Worm (Caenorhabditis elegans): ENCODE data around the gene srx-36.

DNA sequence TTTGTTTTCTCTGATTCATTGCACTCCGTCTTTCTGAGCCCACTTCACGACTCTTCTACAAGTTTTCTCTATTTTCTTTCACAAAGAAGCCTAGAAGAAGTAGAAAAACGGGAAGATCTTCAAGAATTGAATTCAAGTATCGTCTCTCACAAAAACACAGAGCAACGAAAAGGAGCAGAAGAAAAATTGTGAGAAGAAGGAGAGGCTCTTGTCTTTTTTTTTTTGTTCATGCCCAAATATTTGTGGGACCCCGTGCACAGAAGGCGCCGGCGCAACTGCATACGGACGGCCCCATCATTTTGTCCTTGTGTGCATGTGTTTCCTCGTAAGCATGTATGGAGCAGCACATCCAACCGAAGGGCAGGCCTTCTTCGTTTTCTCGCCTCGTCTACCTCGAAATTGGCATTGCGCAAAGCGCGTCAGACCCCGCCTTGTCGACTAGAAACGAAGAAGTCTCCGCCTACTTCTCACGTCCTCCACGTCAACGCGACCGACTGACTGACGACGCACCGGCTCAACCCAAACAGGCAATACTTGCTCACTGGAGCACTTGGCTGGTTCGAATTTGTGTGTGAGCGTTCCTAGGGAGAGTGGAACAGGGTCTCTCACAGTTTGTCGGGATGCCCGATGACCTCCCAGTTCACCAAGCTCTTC, 24.2 kb downstream of the srx-36 start:
- TF ChIP-seq ceh-31 (tag; optimal IDR thresholded peaks at IDR 0.05) (no peak), ama-1 (optimal IDR thresholded peaks at IDR 0.05) (no peak), nhr-11 (tag; optimal IDR thresholded peaks at IDR 0.05) (no peak), ceh-6 (GFP tag; optimal IDR thresholded peaks at IDR 0.05) (no peak), pqm-1 (tag; optimal IDR thresholded peaks at IDR 0.05) (no peak)

All from whole organism, late embryonic.